Worm (Caenorhabditis elegans) whole organism, L2 larva: ENCODE data around the gene chca-1.

ENCODE experiments used
- aly-2 ChIP-seq: fragments of 150-350 bp; optimal IDR thresholded peaks from 2 replicates; lab custom pipeline; 2014; ENCODE audit warnings: missing biosample characterization, missing genetic modification characterization
- nhr-77 ChIP-seq: fragments of 150-350 bp; optimal IDR thresholded peaks from 2 replicates; lab custom pipeline; 2014; ENCODE audit warnings: missing biosample characterization, missing genetic modification characterization

DNA sequence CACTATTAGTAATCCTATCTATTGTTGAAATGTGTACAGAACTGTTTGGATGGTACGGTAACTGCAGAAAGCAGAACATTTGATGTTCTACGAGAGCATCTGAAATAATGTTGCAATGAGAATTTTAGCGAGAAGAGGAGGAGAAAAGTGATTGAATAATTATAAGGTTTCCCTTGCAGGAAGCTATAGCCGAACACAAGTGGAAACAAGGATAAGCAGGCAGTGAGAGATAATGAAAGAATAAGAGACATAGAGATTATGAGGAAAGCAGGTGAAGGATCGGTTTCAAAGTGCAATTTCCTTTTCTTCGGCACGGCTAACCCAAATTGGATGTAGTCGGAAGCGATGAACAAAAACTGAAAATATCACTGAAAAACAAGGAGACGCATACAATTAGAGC is 9.3 kb upstream of the chca-1 start, which contains the start of gene del-2:
- no peak for TF ChIP-seq aly-2
- no peak for TF ChIP-seq nhr-77 (tag; lab: Kevin White, UChicago)
